Fruit fly (Drosophila melanogaster) whole organism, pupa: Measurements from ENCODE around the gene betaCOP.

Experiments
- CG10348 ChIP-seq: fragments of 200-800 bp; sonication (Bioruptor generic); IDR thresholded peaks from 2 replicates; pipeline ENCODE4 v1.3.6; 2022; ENCODE audit warnings: missing biosample characterization, missing genetic modification characterization
- CG14655 ChIP-seq: fragments of 200-800 bp; sonication (Bioruptor generic); optimal IDR thresholded peaks from 3 replicates; lab custom pipeline; 2017; ENCODE audit warnings: mild to moderate bottlenecking, missing biosample characterization, missing genetic modification reagents, missing genetic modification characterization
- CG17806 ChIP-seq: fragments of 200-800 bp; sonication (Bioruptor generic); optimal IDR thresholded peaks from 2 replicates; lab custom pipeline; 2018; ENCODE audit warnings: missing biosample characterization, mild to moderate bottlenecking, missing genetic modification characterization, moderate library complexity
- CG32121 ChIP-seq: fragments of 200-800 bp; sonication (Bioruptor generic); IDR thresholded peaks from 2 replicates; pipeline ENCODE4 v1.3.6; 2022; ENCODE audit warnings: missing biosample characterization, missing genetic modification characterization
- CG9948 ChIP-seq: fragments of 200-800 bp; sonication (Bioruptor generic); optimal IDR thresholded peaks from 2 replicates; lab custom pipeline; 2018; ENCODE audit warnings: missing biosample characterization, mild to moderate bottlenecking, missing genetic modification characterization, moderate library complexity
- gl ChIP-seq: fragments of 200-800 bp; sonication (Bioruptor generic); optimal IDR thresholded peaks from 2 replicates; lab custom pipeline; 2018; ENCODE audit warnings: missing biosample characterization, mild to moderate bottlenecking, missing genetic modification characterization

dm6 chrX:18367806-18368643 is 17.0 kb downstream of the betaCOP start:
- peak; percentile 63 for TF ChIP-seq CG32121 (GFP tag; lab: Robert Waterston, UW)
- no peak for TF ChIP-seq CG9948 (tag; lab: Kevin White, UChicago)
- TF ChIP-seq CG10348 (GFP tag; lab: Robert Waterston, UW), result peak; percentile 44; the same call in 1 of the 2 replicates
- TF ChIP-seq gl (tag; lab: Kevin White, UChicago), result peak; percentile 15
- peak; percentile 59 for TF ChIP-seq CG14655 (GFP tag; lab: Kevin White, UChicago)
- TF ChIP-seq CG17806 (tag; lab: Kevin White, UChicago), result peak; percentile 18
